Worm (Caenorhabditis elegans) whole organism, young adult: ENCODE measurements around the gene dib-1.
"Not testable (repeated sequence)": the region's sequence is repeated elsewhere in the genome, so short reads cannot be mapped to it uniquely, and the experiment has no call there.

Experiments
- B0019.2 ChIP-seq: fragments of 200-800 bp; sonication (Bioruptor generic); conservative IDR thresholded peaks from 2 replicates; pipeline ENCODE4 v1.3.6; 2022; ENCODE audit warnings: missing genetic modification reagents, missing genetic modification characterization, missing compliant biosample characterization
- C17E4.6 ChIP-seq: fragments of 200-800 bp; sonication (Bioruptor generic); IDR thresholded peaks from 2 replicates; pipeline ENCODE4 v1.3.6; 2022; ENCODE audit warnings: missing genetic modification reagents, missing genetic modification characterization, missing compliant biosample characterization
- F22D6.2 ChIP-seq: sonication (generic microtip); optimal IDR thresholded peaks from 2 replicates; lab custom pipeline; 2016; ENCODE audit warnings: mild to moderate bottlenecking, missing genetic modification characterization, missing compliant biosample characterization
- ama-1 ChIP-seq, 3 experiments: fragments of 150-350 bp in 1 of 3; sonication (generic microtip) in 2 of 3; optimal IDR thresholded peaks; 2 replicates each; lab custom pipeline; 2014 to 2018; ENCODE audit warnings: missing biosample characterization in 2 of 3, missing genetic modification characterization in 2 of 3, missing genetic modification reagents in 2 of 3
- chd-7 ChIP-seq: sonication (generic microtip); optimal IDR thresholded peaks from 2 replicates; lab custom pipeline; 2016; ENCODE audit warnings: mild to moderate bottlenecking, missing genetic modification characterization, moderate library complexity, missing compliant biosample characterization
- egrh-3 ChIP-seq: fragments of 200-800 bp; sonication (Bioruptor generic); IDR thresholded peaks from 2 replicates; pipeline ENCODE4 v1.3.6; 2022; ENCODE audit warnings: missing genetic modification reagents, missing genetic modification characterization, missing compliant biosample characterization
- fkh-3 ChIP-seq: sonication (generic microtip); optimal IDR thresholded peaks from 2 replicates; lab custom pipeline; 2016; ENCODE audit warnings: mild to moderate bottlenecking, missing genetic modification characterization, missing compliant biosample characterization
- him-1 ChIP-seq: sonication (generic microtip); optimal IDR thresholded peaks from 2 replicates; lab custom pipeline; 2016; ENCODE audit warnings: missing genotype, missing genetic modification reagents, missing genetic modification characterization, missing compliant biosample characterization
- hmg-20 ChIP-seq: fragments of 200-800 bp; sonication (Bioruptor generic); IDR thresholded peaks from 2 replicates; pipeline ENCODE4 v1.3.6; 2022; ENCODE audit warnings: missing genetic modification reagents, missing genetic modification characterization, missing compliant biosample characterization
- sea-2 ChIP-seq: fragments of 200-800 bp; sonication (Bioruptor generic); IDR thresholded peaks from 2 replicates; pipeline ENCODE4 v1.3.6; 2022; ENCODE audit warnings: missing genetic modification characterization, missing compliant biosample characterization
- snpc-4 ChIP-seq, 5 experiments: fragments of 150-350 bp in 1 of 5; sonication (generic microtip) in 4 of 5; optimal IDR thresholded peaks; 2 replicates each; lab custom pipeline; 2014 to 2018; ENCODE audit warnings: missing genetic modification characterization in 5 of 5, missing biosample characterization in 3 of 5, antibody characterized with exemption in 2 of 5, mild to moderate bottlenecking in 2 of 5, missing compliant biosample characterization in 2 of 5, missing genotype in 2 of 5, moderate library complexity in 2 of 5, missing genetic modification reagents in 1 of 5
- ztf-26 ChIP-seq: sonication (generic microtip); optimal IDR thresholded peaks from 2 replicates; lab custom pipeline; 2017; ENCODE audit warnings: missing genetic modification characterization, missing compliant biosample characterization

- not testable (repeated sequence) for TF ChIP-seq him-1; F22D6.2 (tag; lab: Kevin White, UChicago); chd-7 (tag; lab: Kevin White, UChicago); sea-2 (GFP tag; lab: Robert Waterston, UW); C17E4.6 (GFP tag; lab: Robert Waterston, UW); ama-1 (optimal IDR thresholded peaks at IDR 0.05; lab: Kevin White, UChicago); ama-1 (GFP tag; optimal IDR thresholded peaks at IDR 0.05; lab: Kevin White, UChicago); egrh-3 (GFP tag; lab: Robert Waterston, UW); ztf-26 (tag; lab: Kevin White, UChicago); fkh-3 (tag; lab: Kevin White, UChicago); hmg-20; snpc-4 (GFP tag; optimal IDR thresholded peaks at IDR 0.05; lab: Kevin White, UChicago); snpc-4 (tag; optimal IDR thresholded peaks at IDR 0.05; lab: Kevin White, UChicago); B0019.2
Measured at ce11 chrIV:2901973-2902372, 11.3 kb downstream of the dib-1 start.
